Worm (Caenorhabditis elegans) whole organism, young adult: ENCODE data around the gene E04F6.4.

Experiments used
- T07F8.4 ChIP-seq: sonication (generic microtip); optimal IDR thresholded peaks from 2 replicates; lab custom pipeline; 2016; ENCODE audit warnings: mild to moderate bottlenecking, missing genetic modification characterization, moderate library complexity, missing compliant biosample characterization
- athp-1 ChIP-seq: sonication (generic microtip); optimal IDR thresholded peaks from 2 replicates; lab custom pipeline; 2017; ENCODE audit warnings: mild to moderate bottlenecking, missing genetic modification characterization, missing compliant biosample characterization
- fkh-3 ChIP-seq: sonication (generic microtip); optimal IDR thresholded peaks from 2 replicates; lab custom pipeline; 2016; ENCODE audit warnings: mild to moderate bottlenecking, missing genetic modification characterization, missing compliant biosample characterization
- hmg-1.2 ChIP-seq: fragments of 200-800 bp; sonication (Bioruptor generic); IDR thresholded peaks from 2 replicates; pipeline ENCODE4 v1.3.6; 2022; ENCODE audit warnings: missing genetic modification reagents, missing genetic modification characterization, missing compliant biosample characterization
- lin-54 ChIP-seq: fragments of 200-800 bp; sonication (Bioruptor generic); optimal IDR thresholded peaks from 2 replicates; lab custom pipeline; 2018; ENCODE audit warnings: mild to moderate bottlenecking, missing genetic modification characterization, missing compliant biosample characterization
- pha-4 ChIP-seq: fragments of 150-350 bp; sonication (generic microtip); optimal IDR thresholded peaks from 2 replicates; lab custom pipeline; 2014; ENCODE audit warnings: missing biosample characterization, missing genetic modification reagents, missing genetic modification characterization
- ztf-6 ChIP-seq: fragments of 200-800 bp; sonication (Bioruptor generic); IDR thresholded peaks from 2 replicates; pipeline ENCODE4 v1.3.6; 2022; ENCODE audit warnings: missing genetic modification reagents, missing genetic modification characterization, missing compliant biosample characterization

DNA sequence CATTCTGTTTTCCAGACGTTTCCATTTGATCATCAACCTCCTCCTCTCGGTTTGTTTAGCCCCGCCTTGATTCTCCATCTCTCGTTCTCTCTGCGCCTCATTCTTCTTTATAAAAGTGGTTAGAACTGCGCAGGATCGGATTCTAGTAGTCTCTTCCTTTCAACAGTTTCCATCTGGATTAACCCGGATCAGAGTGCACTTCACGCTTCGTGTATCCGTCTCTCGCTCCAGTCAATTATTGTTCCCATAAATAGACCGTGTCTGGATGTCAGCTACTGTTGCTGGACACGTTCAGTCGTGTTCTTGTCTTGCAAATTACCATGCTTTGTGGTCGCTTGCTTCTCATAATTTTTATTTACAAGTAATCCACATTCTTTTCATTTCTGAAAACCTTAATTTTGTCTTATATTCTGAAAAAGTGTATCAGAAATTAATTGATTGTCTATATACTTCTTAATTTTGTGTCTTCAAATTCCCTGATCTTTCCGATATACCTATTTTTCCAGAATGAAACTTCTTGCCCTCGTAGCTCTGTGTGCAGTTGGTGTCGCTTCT lies 39.5 kb downstream of the E04F6.4 start, which contains the start of gene F32A5.4:
- TF ChIP-seq fkh-3 (no peak), hmg-1.2 (GFP tag; lab: Robert Waterston, UW) (no peak), pha-4 (no peak), athp-1 (tag; lab: Kevin White, UChicago) (no peak), lin-54 (no peak), ztf-6 (GFP tag; lab: Robert Waterston, UW) (no peak), T07F8.4 (tag; lab: Kevin White, UChicago) (no peak)
